Fruit fly (Drosophila melanogaster): ENCODE results near the gene CG32037.

Gene CG32037

DNA sequence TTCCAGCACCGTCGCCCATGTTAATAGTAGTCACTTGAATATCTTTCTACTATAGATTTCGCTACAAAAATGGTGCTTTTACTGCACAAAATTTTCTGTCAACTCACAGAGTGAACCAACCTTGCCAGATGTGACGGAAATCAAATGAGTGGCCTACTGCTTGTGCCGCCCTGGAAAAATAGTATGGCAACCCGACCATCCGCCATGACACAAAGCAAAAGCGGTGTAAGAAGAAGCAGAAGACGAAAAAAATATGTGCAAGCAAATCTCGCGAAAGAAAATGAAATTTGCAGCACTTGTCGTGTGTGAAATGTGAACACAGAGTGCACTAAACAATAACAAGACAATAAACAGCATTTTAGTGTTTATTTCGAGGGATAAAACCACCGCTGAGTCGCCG lies 15.2 kb downstream of the CG32037 start, which contains the start of the genes Uch-L5 and Jarid2 (continued):
- TF ChIP-seq zf30C (GFP tag; optimal IDR thresholded peaks at IDR 0.05): no peak
- TF ChIP-seq Atf3 (GFP tag; optimal IDR thresholded peaks at IDR 0.05): peak; percentile 21
- TF ChIP-seq CG13624 (GFP tag; optimal IDR thresholded peaks at IDR 0.05): peak; percentile 65
- no peak for TF ChIP-seq eve (GFP tag; optimal IDR thresholded peaks at IDR 0.05)
- no peak for TF ChIP-seq sc (optimal IDR thresholded peaks at IDR 0.05)
- TF ChIP-seq sc (GFP tag; optimal IDR thresholded peaks at IDR 0.05): no peak
- no peak for TF ChIP-seq cas (GFP tag; IDR thresholded peaks at IDR 0.05)
- TF ChIP-seq sug (tag; optimal IDR thresholded peaks at IDR 0.05): peak; percentile 46
- TF ChIP-seq CG17829 (tag; optimal IDR thresholded peaks at IDR 0.05): peak; percentile 72
- TF ChIP-seq CG17361 (GFP tag; IDR thresholded peaks at IDR 0.05): no peak
- no peak for TF ChIP-seq stc (GFP tag; IDR thresholded peaks at IDR 0.05)
- TF ChIP-seq sens-2 (GFP tag; IDR thresholded peaks at IDR 0.05): no peak
- no peak for TF ChIP-seq ttk (GFP tag; IDR thresholded peaks at IDR 0.05)
- peak; percentile 21 for TF ChIP-seq CG9817 (tag; optimal IDR thresholded peaks at IDR 0.05)
- TF ChIP-seq chif (GFP tag; optimal IDR thresholded peaks at IDR 0.05): peak; percentile 33 to 38
- no peak for TF ChIP-seq ab (GFP tag; optimal IDR thresholded peaks at IDR 0.05)
- no peak for TF ChIP-seq Hr3 (GFP tag; optimal IDR thresholded peaks at IDR 0.05)
- no peak for TF ChIP-seq CG11560 (tag; IDR thresholded peaks at IDR 0.05)
- TF ChIP-seq phol (tag; optimal IDR thresholded peaks at IDR 0.05): peak; percentile 100
- no peak for TF ChIP-seq Doc2 (GFP tag; IDR thresholded peaks at IDR 0.05)
- peak; percentile 50 for TF ChIP-seq BEAF-32 (GFP tag; optimal IDR thresholded peaks at IDR 0.05)
- peak; percentile 45 for TF ChIP-seq CG12155 (GFP tag; optimal IDR thresholded peaks at IDR 0.05)
- TF ChIP-seq Gsc (GFP tag; IDR thresholded peaks at IDR 0.05): no peak
- TF ChIP-seq C15 (GFP tag; IDR thresholded peaks at IDR 0.05): no peak
- no peak for TF ChIP-seq nerfin-2 (GFP tag; IDR thresholded peaks at IDR 0.05; ENCODE audit: partially characterized antibody)
- peak in 1 of 2 experiments; percentile 30 for TF ChIP-seq Hr51 (GFP tag; optimal IDR thresholded peaks at IDR 0.05)
- peak; percentile 42 for TF ChIP-seq pum (GFP tag; optimal IDR thresholded peaks at IDR 0.05)
- TF ChIP-seq Elba2 (GFP tag; optimal IDR thresholded peaks at IDR 0.05): peak; percentile 11
- TF ChIP-seq maf-S (GFP tag; optimal IDR thresholded peaks at IDR 0.05): peak; percentile 68
- TF ChIP-seq D19B (GFP tag; optimal IDR thresholded peaks at IDR 0.05): no peak
- peak; percentile 55 for TF ChIP-seq ems (GFP tag; optimal IDR thresholded peaks at IDR 0.05)
- TF ChIP-seq Rx (GFP tag; IDR thresholded peaks at IDR 0.05): peak; percentile 43; the same call in 1 of the 2 replicates
- TF ChIP-seq fd64A (GFP tag; optimal IDR thresholded peaks at IDR 0.05): no peak
- no peak for TF ChIP-seq knrl (GFP tag; IDR thresholded peaks at IDR 0.05; ENCODE audit: partially characterized antibody)
- no peak for TF ChIP-seq fd3F (GFP tag; optimal IDR thresholded peaks at IDR 0.05)
- TF ChIP-seq tup (GFP tag; optimal IDR thresholded peaks at IDR 0.05): no peak
- no peak for TF ChIP-seq bowl (GFP tag; IDR thresholded peaks at IDR 0.05)
- TF ChIP-seq Aef1 (GFP tag; IDR thresholded peaks at IDR 0.05): peak; percentile 42; the same call in 1 of the 3 replicates
- no peak for TF ChIP-seq ham (GFP tag; IDR thresholded peaks at IDR 0.05)
- TF ChIP-seq CG30020 (tag; optimal IDR thresholded peaks at IDR 0.05): peak; percentile 43
- TF ChIP-seq wek (GFP tag; optimal IDR thresholded peaks at IDR 0.05): peak; percentile 49
- TF ChIP-seq CG14050 (GFP tag; IDR thresholded peaks at IDR 0.05): no peak
- peak; percentile 94 for TF ChIP-seq Med (GFP tag)
- no peak for TF ChIP-seq Ravus (GFP tag; IDR thresholded peaks at IDR 0.05)
- peak; percentile 62 for TF ChIP-seq Sry-δ (GFP tag; optimal IDR thresholded peaks at IDR 0.05)
- TF ChIP-seq CG2712 (tag; optimal IDR thresholded peaks at IDR 0.05): peak; percentile 61
- TF ChIP-seq NC2α (GFP tag; optimal IDR thresholded peaks at IDR 0.05): no peak
- TF ChIP-seq croc (GFP tag; conservative IDR thresholded peaks at IDR 0.05): no peak
- no peak for TF ChIP-seq CG2199 (GFP tag; IDR thresholded peaks at IDR 0.05)
- TF ChIP-seq CG32772 (GFP tag; IDR thresholded peaks at IDR 0.05): peak; percentile 31; the same call in 1 of the 2 replicates
- no peak for TF ChIP-seq CG17612 (GFP tag; IDR thresholded peaks at IDR 0.05)
- TF ChIP-seq CG6813 (GFP tag; optimal IDR thresholded peaks at IDR 0.05): no peak
- no peak for TF ChIP-seq slou (GFP tag; optimal IDR thresholded peaks at IDR 0.05)

Data from whole organism, embryonic.